Fruit fly (Drosophila melanogaster): ENCODE measurements around the gene CG4119.

dm6 chrX:5698087-5698727, 32.4 kb downstream of the CG4119 start, which contains the start of gene AdamTS-B:
- TF ChIP-seq CG14655 (GFP tag; optimal IDR thresholded peaks at IDR 0.05) (peak; percentile 79), Ets98B (GFP tag; IDR thresholded peaks at IDR 0.05) (peak; percentile 52), Pif1A (GFP tag; optimal IDR thresholded peaks at IDR 0.05) (peak; percentile 73), gl (tag; optimal IDR thresholded peaks at IDR 0.05) (peak; percentile 39), CG17806 (tag; optimal IDR thresholded peaks at IDR 0.05) (peak; percentile 73), Snoo (tag; optimal IDR thresholded peaks at IDR 0.05) (peak; percentile 76), CG34367 (tag; optimal IDR thresholded peaks at IDR 0.05) (peak; percentile 52), CG8159 (tag; optimal IDR thresholded peaks at IDR 0.05) (peak; percentile 84), CG15710 (tag; optimal IDR thresholded peaks at IDR 0.05) (peak; percentile 78), fd96Ca (GFP tag; IDR thresholded peaks at IDR 0.05) (0 out of 3 replicates have a peak, but pooled peaks have one; percentile 45), D1 (tag; optimal IDR thresholded peaks at IDR 0.05) (peak; percentile 34), CG4496 (GFP tag; IDR thresholded peaks at IDR 0.05) (peak; percentile 72), CG8301 (tag; optimal IDR thresholded peaks at IDR 0.05) (peak; percentile 74)
